Fruit fly (Drosophila melanogaster): ENCODE measurements around the gene MED20.

MED20 gene

dm6 chr2L:8088025-8088789, 15.6 kb upstream of the MED20 start (continued):
- no peak for TF ChIP-seq Usf (GFP tag; optimal IDR thresholded peaks at IDR 0.05)
- no peak; the same call in 2 of the 3 replicates for TF ChIP-seq CG34224 (GFP tag; IDR thresholded peaks at IDR 0.05; ENCODE audit: partially characterized antibody)
- no peak for TF ChIP-seq Max (GFP tag; optimal IDR thresholded peaks at IDR 0.05)
- TF ChIP-seq CG2889 (GFP tag; IDR thresholded peaks at IDR 0.05) = no peak
- TF ChIP-seq CG15601 (tag; optimal IDR thresholded peaks at IDR 0.05) = no peak
- peak; percentile 27 for TF ChIP-seq CG6854 (GFP tag; optimal IDR thresholded peaks at IDR 0.05)
- peak; percentile 31 for TF ChIP-seq PHDP (tag; optimal IDR thresholded peaks at IDR 0.05)
- TF ChIP-seq dimm (GFP tag; IDR thresholded peaks at IDR 0.05) = no peak
- no peak for TF ChIP-seq YL-1 (GFP tag; optimal IDR thresholded peaks at IDR 0.05)
- TF ChIP-seq CG11456 (GFP tag; IDR thresholded peaks at IDR 0.05) = no peak
- TF ChIP-seq CG17829 (tag; optimal IDR thresholded peaks at IDR 0.05) = no peak
- TF ChIP-seq CG4424 (GFP tag; optimal IDR thresholded peaks at IDR 0.05) = no peak
- no peak for TF ChIP-seq pb (GFP tag; optimal IDR thresholded peaks at IDR 0.05)
- TF ChIP-seq cas (GFP tag; IDR thresholded peaks at IDR 0.05) = no peak
- TF ChIP-seq D19B (GFP tag; optimal IDR thresholded peaks at IDR 0.05) = no peak
- no peak for TF ChIP-seq ac (GFP tag; optimal IDR thresholded peaks at IDR 0.05)
- no peak for TF ChIP-seq Fer3 (tag; optimal IDR thresholded peaks at IDR 0.05)
- TF ChIP-seq bowl (GFP tag; IDR thresholded peaks at IDR 0.05) = no peak
- no peak for TF ChIP-seq CG18619 (GFP tag; optimal IDR thresholded peaks at IDR 0.05)
- TF ChIP-seq cato (GFP tag; optimal IDR thresholded peaks at IDR 0.05; ENCODE audit: borderline replicate concordance) = no peak
- no peak for TF ChIP-seq HmgD (GFP tag; optimal IDR thresholded peaks at IDR 0.05)
- no peak for TF ChIP-seq trh (GFP tag; optimal IDR thresholded peaks at IDR 0.05)
- peak; percentile 72 for TF ChIP-seq Jarid2 (GFP tag; optimal IDR thresholded peaks at IDR 0.05)
- no peak for TF ChIP-seq HLH3B (GFP tag; IDR thresholded peaks at IDR 0.05)
- TF ChIP-seq stwl (tag; optimal IDR thresholded peaks at IDR 0.05) = no peak
- TF ChIP-seq Stat92E (GFP tag; optimal IDR thresholded peaks at IDR 0.05) = no peak
- no peak for TF ChIP-seq gcm2 (GFP tag; optimal IDR thresholded peaks at IDR 0.05)
- TF ChIP-seq CTCF (GFP tag; optimal IDR thresholded peaks at IDR 0.05) = no peak
- TF ChIP-seq pita (GFP tag; optimal IDR thresholded peaks at IDR 0.05) = no peak
- no peak for TF ChIP-seq CG8478 (optimal IDR thresholded peaks at IDR 0.05)
- TF ChIP-seq CG14860 (GFP tag; IDR thresholded peaks at IDR 0.05; ENCODE audit: partially characterized antibody) = no peak
- no peak for TF ChIP-seq fd64A (GFP tag; optimal IDR thresholded peaks at IDR 0.05)
- TF ChIP-seq CG2712 (tag; optimal IDR thresholded peaks at IDR 0.05) = no peak
- no peak for TF ChIP-seq otp (GFP tag; IDR thresholded peaks at IDR 0.05)
- no peak for TF ChIP-seq CG13624 (GFP tag; optimal IDR thresholded peaks at IDR 0.05)
- no peak for TF ChIP-seq Hr3 (GFP tag; optimal IDR thresholded peaks at IDR 0.05)
- TF ChIP-seq CG3407 (GFP tag; optimal IDR thresholded peaks at IDR 0.05) = no peak
- no peak for TF ChIP-seq Taf1 (GFP tag; IDR thresholded peaks at IDR 0.05)
- TF ChIP-seq insv (GFP tag; optimal IDR thresholded peaks at IDR 0.05) = no peak
- no peak for TF ChIP-seq klu (GFP tag; IDR thresholded peaks at IDR 0.05)
- TF ChIP-seq toy (GFP tag; IDR thresholded peaks at IDR 0.05) = no peak
- TF ChIP-seq sr (GFP tag; IDR thresholded peaks at IDR 0.05) = no peak
- no peak for TF ChIP-seq nom (GFP tag; optimal IDR thresholded peaks at IDR 0.05)
- peak; percentile 22 for TF ChIP-seq sens (GFP tag)
- no peak for TF ChIP-seq CG12942 (GFP tag; optimal IDR thresholded peaks at IDR 0.05)
- no peak for TF ChIP-seq CG2202 (tag; optimal IDR thresholded peaks at IDR 0.05)
- no peak for TF ChIP-seq az2 (GFP tag; optimal IDR thresholded peaks at IDR 0.05)
- TF ChIP-seq abd-A (tag; optimal IDR thresholded peaks at IDR 0.05) = no peak
- TF ChIP-seq Dbx (GFP tag; IDR thresholded peaks at IDR 0.05) = peak; percentile 26; the same call in 1 of the 3 replicates
- TF ChIP-seq pros (GFP tag; optimal IDR thresholded peaks at IDR 0.05) = no peak
- no peak for TF ChIP-seq bsh (GFP tag; optimal IDR thresholded peaks at IDR 0.05)

Data from whole organism, embryonic.